Fruit fly (Drosophila melanogaster) whole organism, wandering third instar larva: Measurements from ENCODE around the gene CG5446.

ENCODE experiments used
- Abd-B ChIP-seq: fragments of >200 bp; optimal IDR thresholded peaks from 2 replicates; lab custom pipeline; 2017; ENCODE audit warnings: missing biosample characterization, missing genetic modification characterization
- CG32264 ChIP-seq: fragments of 200-800 bp; sonication (Bioruptor generic); optimal IDR thresholded peaks from 2 replicates; lab custom pipeline; 2016; ENCODE audit warnings: missing biosample characterization, missing genetic modification characterization
- CG9705 ChIP-seq: fragments of 200-800 bp; sonication (Bioruptor generic); optimal IDR thresholded peaks from 2 replicates; lab custom pipeline; 2018; ENCODE audit warnings: missing biosample characterization, mild to moderate bottlenecking, missing genetic modification characterization
- CrebA ChIP-seq: fragments of 200-800 bp; sonication (Bioruptor generic); optimal IDR thresholded peaks from 2 replicates; lab custom pipeline; 2016; ENCODE audit warnings: missing biosample characterization, mild to moderate bottlenecking, missing genetic modification characterization, borderline replicate concordance
- Dfd ChIP-seq: fragments of >200 bp; optimal IDR thresholded peaks from 2 replicates; lab custom pipeline; 2017; ENCODE audit warnings: missing biosample characterization, missing genetic modification characterization
- Dif ChIP-seq: fragments of 200-275, 200-300 bp; sonication (Bioruptor generic); optimal IDR thresholded peaks from 2 replicates; lab custom pipeline; 2018; ENCODE audit warnings: missing biosample characterization, missing genetic modification characterization; ENCODE audit not compliant: partially characterized antibody
- GATAd ChIP-seq: sonication (Bioruptor generic); optimal IDR thresholded peaks from 2 replicates; lab custom pipeline; 2016; ENCODE audit warnings: missing biosample characterization, missing genetic modification characterization
- HLH106 ChIP-seq: fragments of 200-800 bp; optimal IDR thresholded peaks from 3 replicates; lab custom pipeline; 2019; ENCODE audit warnings: missing biosample characterization, mild to moderate bottlenecking, missing genetic modification characterization, moderate library complexity
- Hnf4 ChIP-seq: fragments of 200-800 bp; sonication (Bioruptor generic); optimal IDR thresholded peaks from 2 replicates; lab custom pipeline; 2016; ENCODE audit warnings: missing biosample characterization, mild to moderate bottlenecking, missing genetic modification characterization
- Hr78 ChIP-seq: fragments of >200 bp; optimal IDR thresholded peaks from 2 replicates; lab custom pipeline; 2017; ENCODE audit warnings: missing biosample characterization, missing genetic modification characterization
- Hr83 ChIP-seq: fragments of 200-300 bp; sonication (Bioruptor generic); optimal IDR thresholded peaks from 2 replicates; lab custom pipeline; 2016; ENCODE audit warnings: missing biosample characterization, mild to moderate bottlenecking, missing genetic modification characterization, moderate library complexity; ENCODE audit not compliant: poor library complexity, severe bottlenecking
- Jra ChIP-seq: sonication (Bioruptor generic); optimal IDR thresholded peaks from 2 replicates; lab custom pipeline; 2016; ENCODE audit warnings: missing biosample characterization, missing genetic modification characterization
- Mio ChIP-seq: sonication (Bioruptor generic); optimal IDR thresholded peaks from 2 replicates; lab custom pipeline; 2016; ENCODE audit warnings: missing biosample characterization, missing genetic modification characterization
- Myc ChIP-seq: fragments of >200 bp; optimal IDR thresholded peaks from 2 replicates; lab custom pipeline; 2017
- N ChIP-seq: fragments of >200 bp; optimal IDR thresholded peaks from 2 replicates; lab custom pipeline; 2018; ENCODE audit warnings: missing biosample characterization, missing external identifiers, missing genetic modification characterization
- Vsx2 ChIP-seq: fragments of 200-300, 225-300 bp; sonication (Bioruptor generic); optimal IDR thresholded peaks from 2 replicates; lab custom pipeline; 2018; ENCODE audit warnings: missing biosample characterization, missing genetic modification characterization; ENCODE audit not compliant: partially characterized antibody
- br ChIP-seq: fragments of 200-800 bp; sonication (Bioruptor generic); optimal IDR thresholded peaks from 2 replicates; lab custom pipeline; 2016; ENCODE audit warnings: missing biosample characterization, missing genetic modification characterization
- brk ChIP-seq: fragments of 200-800 bp; sonication (Bioruptor generic); optimal IDR thresholded peaks from 2 replicates; lab custom pipeline; 2016; ENCODE audit warnings: missing biosample characterization, mild to moderate bottlenecking, missing genetic modification characterization
- dl ChIP-seq, 2 experiments: fragments of 175-275, 200-275 bp in 1 of 2; fragments of 200-275 bp in 1 of 2; sonication (Bioruptor generic); optimal IDR thresholded peaks; lab custom pipeline; 2018; ENCODE audit warnings: mild to moderate bottlenecking in 2 of 2, missing biosample characterization in 2 of 2, missing genetic modification characterization in 2 of 2, moderate library complexity in 2 of 2; ENCODE audit not compliant: partially characterized antibody in 2 of 2, insufficient read depth in 1 of 2
- dmrt93B ChIP-seq: fragments of 200-800 bp; sonication (Bioruptor generic); optimal IDR thresholded peaks from 2 replicates; lab custom pipeline; 2018; ENCODE audit warnings: missing biosample characterization, mild to moderate bottlenecking, missing genetic modification characterization
- dsf ChIP-seq: sonication (Bioruptor generic); optimal IDR thresholded peaks from 2 replicates; lab custom pipeline; 2016; ENCODE audit warnings: missing biosample characterization, missing genetic modification characterization, borderline replicate concordance
- ey ChIP-seq: fragments of 200-800 bp; sonication (Bioruptor generic); optimal IDR thresholded peaks from 2 replicates; lab custom pipeline; 2016; ENCODE audit warnings: missing biosample characterization, missing genetic modification characterization
- foxo ChIP-seq, 2 experiments: fragments of 200-800 bp; sonication (Bioruptor generic); optimal IDR thresholded peaks; 2 replicates in 1 of 2; 3 replicates in 1 of 2; lab custom pipeline; 2016 to 2017; ENCODE audit warnings: missing biosample characterization in 2 of 2, missing genetic modification characterization in 2 of 2
- h ChIP-seq: fragments of 200-800 bp; sonication (Bioruptor generic); optimal IDR thresholded peaks from 3 replicates; lab custom pipeline; 2016; ENCODE audit warnings: missing biosample characterization, mild to moderate bottlenecking, missing genetic modification characterization
- lola ChIP-seq: fragments of >200 bp; optimal IDR thresholded peaks from 2 replicates; lab custom pipeline; 2017; ENCODE audit warnings: missing biosample characterization, missing genetic modification characterization
- psq ChIP-seq: fragments of 200-800 bp; sonication (Bioruptor generic); optimal IDR thresholded peaks from 3 replicates; lab custom pipeline; 2017; ENCODE audit warnings: missing biosample characterization, mild to moderate bottlenecking, missing genetic modification characterization, moderate library complexity
- rgr ChIP-seq: fragments of 200-800 bp; sonication (Bioruptor generic); optimal IDR thresholded peaks from 3 replicates; lab custom pipeline; 2016; ENCODE audit warnings: missing biosample characterization, mild to moderate bottlenecking, missing genetic modification characterization
- sage ChIP-seq: fragments of 200-800 bp; sonication (Bioruptor generic); optimal IDR thresholded peaks from 2 replicates; lab custom pipeline; 2016; ENCODE audit warnings: missing biosample characterization, mild to moderate bottlenecking, missing genetic modification characterization
- sv ChIP-seq: fragments of 200-800 bp; sonication (Bioruptor generic); optimal IDR thresholded peaks from 3 replicates; lab custom pipeline; 2016; ENCODE audit warnings: missing biosample characterization, missing genetic modification characterization
- tai ChIP-seq: sonication (Bioruptor generic); optimal IDR thresholded peaks from 2 replicates; lab custom pipeline; 2016; ENCODE audit warnings: missing biosample characterization, missing genetic modification characterization
- woc ChIP-seq: sonication (Bioruptor generic); optimal IDR thresholded peaks from 2 replicates; lab custom pipeline; 2016; ENCODE audit warnings: missing biosample characterization, mild to moderate bottlenecking, missing genetic modification characterization

CG5446 gene

DNA sequence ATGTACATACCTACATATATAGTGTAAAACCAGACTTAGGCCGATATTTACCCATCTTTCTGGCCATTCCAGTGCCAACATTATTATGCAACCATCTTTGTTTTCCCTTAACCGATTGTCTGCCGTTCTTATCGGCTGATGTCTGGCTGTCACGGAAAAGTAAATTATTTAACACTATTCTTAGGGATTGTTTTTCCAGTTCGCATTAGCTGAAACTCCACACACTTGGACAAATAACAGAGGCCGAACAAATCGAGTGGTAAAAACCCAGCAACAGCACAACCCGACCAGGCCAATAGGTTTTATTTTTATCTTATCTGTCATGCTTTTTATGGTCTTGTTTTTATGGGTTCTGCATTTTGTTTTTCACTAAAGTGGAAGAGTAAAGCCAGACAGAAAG is 46.1 kb upstream of the CG5446 start:
- TF ChIP-seq woc (GFP tag; lab: Kevin White, UChicago), result no peak
- TF ChIP-seq sv (GFP tag; lab: Kevin White, UChicago), result no peak
- TF ChIP-seq CrebA, result no peak
- TF ChIP-seq Hnf4 (GFP tag; lab: Kevin White, UChicago), result no peak
- no peak for TF ChIP-seq Dif (GFP tag; lab: Kevin White, UChicago)
- TF ChIP-seq dmrt93B (GFP tag; lab: Kevin White, UChicago), result no peak
- TF ChIP-seq Hr78 (GFP tag; lab: Kevin White, UChicago), result no peak
- no peak for TF ChIP-seq lola (GFP tag; lab: Kevin White, UChicago)
- no peak for TF ChIP-seq CG32264 (GFP tag; lab: Kevin White, UChicago)

- TF ChIP-seq Hnf4 (GFP tag; lab: Kevin White, UChicago), result no peak
- TF ChIP-seq brk, result no peak
- TF ChIP-seq rgr (GFP tag; lab: Kevin White, UChicago), result no peak
- TF ChIP-seq dsf (GFP tag; lab: Kevin White, UChicago), result no peak
- TF ChIP-seq foxo (GFP tag; optimal IDR thresholded peaks at IDR 0.05; lab: Kevin White, UChicago), result no peak
- TF ChIP-seq sage (GFP tag; lab: Kevin White, UChicago), result no peak
- no peak for TF ChIP-seq GATAd (GFP tag; lab: Kevin White, UChicago)
- TF ChIP-seq HLH106 (tag; lab: Kevin White, UChicago), result no peak
- TF ChIP-seq br (GFP tag; lab: Kevin White, UChicago), result no peak
- TF ChIP-seq Dif (GFP tag; lab: Kevin White, UChicago), result no peak
- no peak for TF ChIP-seq Mio (GFP tag; lab: Kevin White, UChicago)
- no peak for TF ChIP-seq Jra (GFP tag; lab: Kevin White, UChicago)
- TF ChIP-seq Hr83, result no peak
- no peak for TF ChIP-seq lola (GFP tag; lab: Kevin White, UChicago)
- TF ChIP-seq CG32264 (GFP tag; lab: Kevin White, UChicago), result no peak
- no peak for TF ChIP-seq Abd-B (GFP tag; lab: Kevin White, UChicago)
- TF ChIP-seq tai (GFP tag; lab: Kevin White, UChicago), result no peak
Observed at dm6 chr2L:12472988-12473387, 45.5 kb upstream of the CG5446 start.

DNA sequence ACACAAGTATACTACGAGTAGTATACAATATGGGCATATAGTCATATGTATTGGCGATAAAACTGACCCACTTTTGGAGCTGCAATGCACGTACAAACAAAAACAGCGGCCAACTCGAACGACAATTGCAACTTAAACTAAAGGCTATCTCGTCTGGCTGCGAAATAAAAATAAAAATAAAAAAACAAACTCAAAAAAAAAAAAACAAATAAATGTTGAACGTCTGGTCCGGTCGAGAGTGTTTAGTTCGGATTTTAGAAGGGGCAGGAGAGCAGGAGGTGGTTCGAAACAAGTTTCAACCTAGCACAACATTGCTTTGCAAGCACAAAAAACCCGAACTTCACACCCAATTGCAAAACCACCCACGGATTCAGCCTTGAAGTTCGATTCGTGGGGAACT is 44.4 kb upstream of the CG5446 start:
- TF ChIP-seq GATAd (GFP tag; lab: Kevin White, UChicago) (no peak), psq (GFP tag; lab: Kevin White, UChicago) (no peak), dl (GFP tag; optimal IDR thresholded peaks at IDR 0.05; lab: Kevin White, UChicago; ENCODE audit: insufficient read depth in 1 of 2, partially characterized antibody in 2 of 2) (no peak), br (GFP tag; lab: Kevin White, UChicago) (no peak), N (GFP tag; lab: Kevin White, UChicago) (no peak), tai (GFP tag; lab: Kevin White, UChicago) (no peak), Abd-B (GFP tag; lab: Kevin White, UChicago) (no peak), sv (GFP tag; lab: Kevin White, UChicago) (no peak), foxo (GFP tag; optimal IDR thresholded peaks at IDR 0.05; lab: Kevin White, UChicago) (no peak), CG9705 (GFP tag; lab: Kevin White, UChicago) (no peak), rgr (GFP tag; lab: Kevin White, UChicago) (no peak), sage (GFP tag; lab: Kevin White, UChicago) (no peak), Myc (no peak), dsf (GFP tag; lab: Kevin White, UChicago) (no peak), brk (no peak)

dm6 chr2L:12469235-12469634 is 41.7 kb upstream of the CG5446 start:
- TF ChIP-seq ey (GFP tag; lab: Kevin White, UChicago), result no peak
- no peak for TF ChIP-seq rgr (GFP tag; lab: Kevin White, UChicago)
- TF ChIP-seq dl (GFP tag; optimal IDR thresholded peaks at IDR 0.05; lab: Kevin White, UChicago; ENCODE audit: insufficient read depth in 1 of 2, partially characterized antibody in 2 of 2), result no peak
- peak; percentile 59 for TF ChIP-seq h
- TF ChIP-seq sv (GFP tag; lab: Kevin White, UChicago), result no peak
- TF ChIP-seq dsf (GFP tag; lab: Kevin White, UChicago), result no peak
- TF ChIP-seq Vsx2 (GFP tag; lab: Kevin White, UChicago), result no peak
- no peak for TF ChIP-seq brk

- TF ChIP-seq N (GFP tag; lab: Kevin White, UChicago) (no peak), brk (no peak), Mio (GFP tag; lab: Kevin White, UChicago) (no peak), tai (GFP tag; lab: Kevin White, UChicago) (no peak), woc (GFP tag; lab: Kevin White, UChicago) (no peak), Dfd (GFP tag; lab: Kevin White, UChicago) (no peak), Dif (GFP tag; lab: Kevin White, UChicago) (no peak)
Observed at dm6 chr2L:12468813-12469212, 41.3 kb upstream of the CG5446 start.
